Worm (Caenorhabditis elegans) whole organism, mixed stage, embryonic: ENCODE data around the gene H41C03.1.
A peak's percentile ranks its signal among the peaks of the same experiment; 100 is the strongest.

Source experiments
- ceh-39 ChIP-seq: fragments of 150-350 bp; optimal IDR thresholded peaks from 2 replicates; lab custom pipeline; 2014; ENCODE audit warnings: missing biosample characterization, missing genetic modification characterization
- cnd-1 ChIP-seq: fragments of 200-800 bp; sonication (Bioruptor generic); optimal IDR thresholded peaks from 2 replicates; lab custom pipeline; 2018; ENCODE audit warnings: mild to moderate bottlenecking, missing genetic modification characterization, missing compliant biosample characterization
- ham-2 ChIP-seq: fragments of 200-800 bp; sonication (Bioruptor generic); optimal IDR thresholded peaks from 2 replicates; lab custom pipeline; 2018; ENCODE audit warnings: mild to moderate bottlenecking, missing genetic modification characterization, missing compliant biosample characterization
- nhr-237 ChIP-seq: fragments of 150-350 bp; optimal IDR thresholded peaks from 2 replicates; lab custom pipeline; 2014; ENCODE audit warnings: missing biosample characterization, missing genetic modification characterization
- nhr-76 ChIP-seq: sonication (generic microtip); optimal IDR thresholded peaks from 2 replicates; lab custom pipeline; 2017; ENCODE audit warnings: missing biosample characterization, missing genetic modification characterization
- snpc-4 ChIP-seq: fragments of 150-350 bp; optimal IDR thresholded peaks from 2 replicates; lab custom pipeline; 2014; ENCODE audit warnings: missing biosample characterization, missing genetic modification characterization
- unc-62 ChIP-seq: fragments of 150-350 bp; optimal IDR thresholded peaks from 2 replicates; lab custom pipeline; 2014; ENCODE audit warnings: missing biosample characterization, missing genetic modification reagents, missing genetic modification characterization
- ztf-11 ChIP-seq: fragments of 150-350 bp; optimal IDR thresholded peaks from 2 replicates; lab custom pipeline; 2014; ENCODE audit warnings: missing biosample characterization, missing genetic modification characterization

DNA sequence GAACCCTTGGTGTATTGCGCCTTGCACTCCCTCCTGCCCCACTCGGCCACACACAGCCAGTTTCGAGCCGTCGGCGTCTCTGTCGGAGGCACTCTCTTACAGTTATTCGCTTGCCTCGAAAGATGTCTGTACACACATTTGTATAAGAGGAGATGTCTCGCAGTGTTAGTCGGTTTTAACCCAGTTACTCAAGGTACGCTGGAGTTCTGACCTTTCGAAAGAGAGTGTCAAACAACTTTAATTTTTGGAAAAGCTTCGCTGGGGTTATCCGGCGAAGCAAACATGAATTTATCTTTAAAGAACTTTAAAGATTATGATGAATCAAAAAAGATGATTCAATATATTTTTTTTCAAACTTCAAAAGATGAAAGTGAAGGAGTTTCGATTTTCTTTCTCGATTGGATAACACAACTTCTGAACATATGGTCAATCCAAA lies 9.5 kb upstream of the H41C03.1 start:
- TF ChIP-seq ztf-11 (tag; lab: Kevin White, UChicago): peak; percentile 80
- peak; percentile 87 for TF ChIP-seq cnd-1
- peak; percentile 98 for TF ChIP-seq nhr-237 (tag; lab: Kevin White, UChicago)
- TF ChIP-seq nhr-76 (tag; lab: Kevin White, UChicago): no peak
- TF ChIP-seq ham-2 (GFP tag; lab: Kevin White, UChicago): peak; percentile 89
- no peak for TF ChIP-seq snpc-4
- peak; percentile 90 for TF ChIP-seq unc-62 (GFP tag; lab: Kevin White, UChicago)
- peak; percentile 92 for TF ChIP-seq ceh-39 (tag; lab: Kevin White, UChicago)
